Worm (Caenorhabditis elegans) whole organism, L1 larva: ENCODE results near the gene F26F4.8.

Source experiments
- ama-1 ChIP-seq: fragments of 150-350 bp; optimal IDR thresholded peaks from 2 replicates; lab custom pipeline; 2014
- mdl-1 ChIP-seq, 2 experiments: fragments of 150-350 bp; optimal IDR thresholded peaks; 2 replicates each; lab custom pipeline; 2014 to 2017; ENCODE audit warnings: missing biosample characterization in 2 of 2, missing genetic modification characterization in 2 of 2, inconsistent platforms in 1 of 2
- mep-1 ChIP-seq: fragments of 150-350 bp; optimal IDR thresholded peaks from 2 replicates; lab custom pipeline; 2014; ENCODE audit warnings: missing biosample characterization, missing genetic modification characterization
- nhr-28 ChIP-seq: fragments of 150-350 bp; optimal IDR thresholded peaks from 2 replicates; lab custom pipeline; 2014; ENCODE audit warnings: missing biosample characterization, missing genetic modification characterization
- snpc-4 ChIP-seq: fragments of 150-350 bp; optimal IDR thresholded peaks from 2 replicates; lab custom pipeline; 2014; ENCODE audit warnings: missing biosample characterization, missing genetic modification characterization
- sptf-1 ChIP-seq: fragments of 150-350 bp; optimal IDR thresholded peaks from 2 replicates; lab custom pipeline; 2014; ENCODE audit warnings: missing biosample characterization, missing genetic modification characterization
- tlp-1 ChIP-seq: fragments of 150-350 bp; optimal IDR thresholded peaks from 2 replicates; lab custom pipeline; 2014; ENCODE audit warnings: missing biosample characterization, missing genetic modification characterization
- unc-62 ChIP-seq: fragments of 150-350 bp; optimal IDR thresholded peaks from 2 replicates; lab custom pipeline; 2014; ENCODE audit warnings: missing biosample characterization, missing genetic modification reagents, missing genetic modification characterization

ce11 chrIII:4861744-4862401 lies 43.4 kb downstream of the F26F4.8 start, which contains the start of the genes C35D10.10 and C35D10.5:
- TF ChIP-seq unc-62 (GFP tag; lab: Kevin White, UChicago) (no peak), nhr-28 (tag; lab: Kevin White, UChicago) (no peak), snpc-4 (tag; lab: Kevin White, UChicago) (no peak), mep-1 (tag; lab: Kevin White, UChicago) (no peak), ama-1 (lab: Kevin White, UChicago) (no peak), tlp-1 (no peak), sptf-1 (tag; lab: Kevin White, UChicago) (no peak), mdl-1 (tag; optimal IDR thresholded peaks at IDR 0.05; lab: Kevin White, UChicago) (no peak)
